Fruit fly (Drosophila melanogaster): Measurements from ENCODE around the gene CG5112.

The CG5112 gene

DNA sequence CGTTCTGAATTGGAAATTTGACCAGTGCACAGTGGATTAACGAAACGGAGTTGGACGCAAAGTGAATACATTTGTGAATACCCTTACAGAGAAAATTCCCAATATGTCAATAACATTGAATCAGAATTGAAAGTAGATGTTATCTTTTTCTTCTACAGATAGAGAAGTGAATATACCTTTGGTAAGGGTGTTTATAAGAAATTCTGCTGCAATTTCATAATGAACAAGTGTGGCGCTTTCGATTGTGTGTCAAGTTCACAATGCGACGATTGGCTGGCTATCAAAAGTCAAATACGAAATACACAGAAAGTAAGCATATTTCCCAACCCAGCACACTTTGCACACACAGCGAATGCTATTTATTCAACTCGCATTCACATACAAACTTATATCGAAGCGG lies 42.9 kb upstream of the CG5112 start (continued):
- no peak for TF ChIP-seq CG6854 (GFP tag; optimal IDR thresholded peaks at IDR 0.05)
- no peak for TF ChIP-seq CG3032 (tag; optimal IDR thresholded peaks at IDR 0.05)
- TF ChIP-seq CG10669 (GFP tag; optimal IDR thresholded peaks at IDR 0.05) = no peak
- peak; percentile 31 for TF ChIP-seq CG31627 (GFP tag; optimal IDR thresholded peaks at IDR 0.05)
- TF ChIP-seq CG34406 (GFP tag; optimal IDR thresholded peaks at IDR 0.05) = no peak
- TF ChIP-seq CG11902 (GFP tag; optimal IDR thresholded peaks at IDR 0.05) = no peak
- TF ChIP-seq CG8319 (GFP tag; optimal IDR thresholded peaks at IDR 0.05) = no peak

DNA sequence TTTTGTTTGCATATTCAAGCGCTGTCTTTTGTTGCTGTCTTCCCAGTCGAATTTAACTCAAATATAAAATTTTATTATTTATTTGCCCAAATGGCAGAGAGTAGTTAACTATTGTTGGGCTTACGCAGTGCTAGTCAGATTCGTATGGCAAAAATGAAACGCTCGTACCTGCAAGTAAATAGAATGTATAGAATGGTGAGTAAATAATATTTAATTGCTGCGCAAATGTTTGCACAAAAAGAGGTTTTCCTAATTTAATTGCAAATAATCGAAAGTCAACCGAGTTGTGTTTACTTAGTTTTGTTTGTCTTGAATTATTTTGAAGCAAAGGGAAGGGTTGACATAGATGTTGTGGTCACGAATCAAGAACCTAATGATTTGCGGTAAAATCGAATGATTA lies 42.5 kb upstream of the CG5112 start:
- peak; percentile 90 for TF ChIP-seq fkh (GFP tag; optimal IDR thresholded peaks at IDR 0.05)
- TF ChIP-seq CG7368 (GFP tag; optimal IDR thresholded peaks at IDR 0.05) = no peak

DNA sequence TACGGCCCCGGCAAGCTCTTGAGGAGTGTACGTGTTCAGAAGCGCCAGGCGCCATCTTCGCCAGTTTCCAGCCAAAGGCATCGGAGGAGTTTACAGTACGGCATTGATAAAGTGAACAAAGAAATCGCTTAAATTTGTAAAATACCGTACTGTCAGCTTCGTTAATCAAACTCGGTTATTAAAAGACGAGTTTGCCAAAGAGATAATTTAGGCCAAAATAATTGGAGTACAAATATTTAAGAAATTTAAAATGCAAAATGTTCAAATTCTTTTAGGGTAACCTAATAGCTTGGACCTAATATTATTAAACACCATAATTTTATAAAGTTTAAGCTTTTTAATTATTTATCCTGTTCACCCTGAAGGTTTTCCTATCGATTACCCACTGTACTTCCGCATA lies 39.4 kb upstream of the CG5112 start:
- TF ChIP-seq CG6276 (GFP tag; optimal IDR thresholded peaks at IDR 0.05) (no peak), Gug (GFP tag; IDR thresholded peaks at IDR 0.05) (no peak), spab (GFP tag; optimal IDR thresholded peaks at IDR 0.05) (no peak), Lpt (GFP tag; optimal IDR thresholded peaks at IDR 0.05) (peak; percentile 13), Hr38 (GFP tag; optimal IDR thresholded peaks at IDR 0.05) (no peak), CG16779 (tag; optimal IDR thresholded peaks at IDR 0.05) (no peak), fkh (GFP tag; optimal IDR thresholded peaks at IDR 0.05) (no peak), CG15336 (GFP tag; IDR thresholded peaks at IDR 0.05) (peak; percentile 11; the same call in 1 of the 2 replicates), dsx (GFP tag; optimal IDR thresholded peaks at IDR 0.05; ENCODE audit: poor library complexity, severe bottlenecking) (no peak), Hr4 (GFP tag; optimal IDR thresholded peaks at IDR 0.05) (peak; percentile 54), acj6 (GFP tag; optimal IDR thresholded peaks at IDR 0.05) (peak; percentile 50), CG31627 (GFP tag; optimal IDR thresholded peaks at IDR 0.05) (peak; percentile 16), CG11762 (GFP tag; optimal IDR thresholded peaks at IDR 0.05; ENCODE audit: insufficient read depth) (no peak), fd85E (GFP tag; optimal IDR thresholded peaks at IDR 0.05) (no peak), dac (GFP tag; optimal IDR thresholded peaks at IDR 0.05) (no peak), CG3032 (tag; optimal IDR thresholded peaks at IDR 0.05) (peak; percentile 37), OdsH (GFP tag; optimal IDR thresholded peaks at IDR 0.05) (peak; percentile 20), CG3919 (GFP tag; optimal IDR thresholded peaks at IDR 0.05) (peak; percentile 23), net (GFP tag; optimal IDR thresholded peaks at IDR 0.05) (no peak), vri (GFP tag; optimal IDR thresholded peaks at IDR 0.05) (no peak), Hr39 (GFP tag; optimal IDR thresholded peaks at IDR 0.05) (peak; percentile 27), svp (GFP tag) (peak; percentile 61), CG10631 (GFP tag; optimal IDR thresholded peaks at IDR 0.05) (peak; percentile 53), CG7368 (GFP tag; optimal IDR thresholded peaks at IDR 0.05) (no peak), CG8319 (GFP tag; optimal IDR thresholded peaks at IDR 0.05) (no peak), fd59A (GFP tag; optimal IDR thresholded peaks at IDR 0.05) (peak; percentile 24), Eip93F (GFP tag; optimal IDR thresholded peaks at IDR 0.05) (no peak), CG10669 (GFP tag; optimal IDR thresholded peaks at IDR 0.05) (peak; percentile 34), ss (GFP tag; optimal IDR thresholded peaks at IDR 0.05) (peak in 1 of 2 experiments; percentile 19), CG4318 (GFP tag; optimal IDR thresholded peaks at IDR 0.05) (peak; percentile 35), achi (GFP tag; optimal IDR thresholded peaks at IDR 0.05) (peak; percentile 37), CG6792 (GFP tag; optimal IDR thresholded peaks at IDR 0.05) (no peak), Eip75B (GFP tag; optimal IDR thresholded peaks at IDR 0.05) (peak; percentile 32), Blimp-1 (GFP tag; optimal IDR thresholded peaks at IDR 0.05) (no peak), Sox102F (GFP tag; optimal IDR thresholded peaks at IDR 0.05) (no peak), CG1621 (tag; optimal IDR thresholded peaks at IDR 0.05) (peak; percentile 13), CG11902 (GFP tag; optimal IDR thresholded peaks at IDR 0.05) (no peak), CG6163 (GFP tag; IDR thresholded peaks at IDR 0.05) (no peak), esn (GFP tag; optimal IDR thresholded peaks at IDR 0.05) (peak; percentile 31), CG32006 (GFP tag; optimal IDR thresholded peaks at IDR 0.05) (peak; percentile 66), Ets96B (tag; optimal IDR thresholded peaks at IDR 0.05) (peak; percentile 34), lz (GFP tag; optimal IDR thresholded peaks at IDR 0.05) (no peak), CG34406 (GFP tag; optimal IDR thresholded peaks at IDR 0.05) (peak; percentile 14), CG6854 (GFP tag; optimal IDR thresholded peaks at IDR 0.05) (no peak), salr (GFP tag; optimal IDR thresholded peaks at IDR 0.05) (peak in 1 of 2 experiments; percentile 5), Met (GFP tag; optimal IDR thresholded peaks at IDR 0.05) (peak; percentile 10)

Data from whole organism, prepupa.